Worm (Caenorhabditis elegans): ENCODE results near the gene Y61B8B.3.

DNA sequence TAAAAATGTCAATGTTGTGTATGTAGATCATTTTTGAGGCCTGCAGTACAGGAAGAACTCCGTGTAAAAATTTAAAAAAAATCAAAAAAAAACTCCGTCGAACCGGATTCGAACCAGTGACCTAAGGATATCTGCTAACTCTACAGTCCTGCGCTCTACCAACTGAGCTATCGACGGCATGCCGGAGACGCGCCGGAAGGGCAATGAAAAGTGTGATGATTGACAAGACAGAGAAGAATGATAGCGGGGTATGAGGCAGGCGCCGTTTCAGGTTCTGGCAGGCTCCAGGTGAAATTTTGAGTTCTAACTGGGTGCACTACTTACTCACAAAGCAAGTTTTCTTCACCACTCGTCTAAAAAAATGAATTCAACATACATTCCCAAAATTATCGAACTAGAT, 5.5 kb upstream of the Y61B8B.3 start, which contains the start of gene srz-58:
- TF ChIP-seq aly-2 (tag; optimal IDR thresholded peaks at IDR 0.05) = no peak
- TF ChIP-seq lsy-2 (tag; optimal IDR thresholded peaks at IDR 0.05) = no peak
- TF ChIP-seq mbf-1 (tag; optimal IDR thresholded peaks at IDR 0.05) = no peak
- no peak for TF ChIP-seq lin-13 (GFP tag; optimal IDR thresholded peaks at IDR 0.05)
- no peak for TF ChIP-seq nhr-23 (tag; optimal IDR thresholded peaks at IDR 0.05)
- TF ChIP-seq ztf-1 (GFP tag; conservative IDR thresholded peaks at IDR 0.05) = no peak
- TF ChIP-seq ztf-4 (tag; optimal IDR thresholded peaks at IDR 0.05) = no peak
